Worm (Caenorhabditis elegans): ENCODE data around the gene cal-8.

- TF ChIP-seq nhr-11 (tag; optimal IDR thresholded peaks at IDR 0.05) (no peak), zag-1 (tag; optimal IDR thresholded peaks at IDR 0.05) (no peak), jun-1 (tag; optimal IDR thresholded peaks at IDR 0.05) (no peak), mdl-1 (tag; optimal IDR thresholded peaks at IDR 0.05) (no peak), pqm-1 (tag; optimal IDR thresholded peaks at IDR 0.05) (no peak), nhr-77 (tag; optimal IDR thresholded peaks at IDR 0.05) (no peak), lsy-12 (tag; optimal IDR thresholded peaks at IDR 0.05) (no peak), pha-4 (tag; optimal IDR thresholded peaks at IDR 0.05) (no peak), ztf-11 (tag; optimal IDR thresholded peaks at IDR 0.05) (no peak), unc-39 (tag; optimal IDR thresholded peaks at IDR 0.05) (no peak), skn-1 (tag; optimal IDR thresholded peaks at IDR 0.05) (no peak), daf-12 (tag; optimal IDR thresholded peaks at IDR 0.05) (no peak), fos-1 (tag; optimal IDR thresholded peaks at IDR 0.05) (no peak), egl-27 (tag; optimal IDR thresholded peaks at IDR 0.05) (no peak)
These were observed 34.5 kb downstream of the cal-8 start, which contains the start of gene cex-1 for ce11 chrII:5447381-5447780.

All from whole organism, L3 larva.